Fruit fly (Drosophila melanogaster) S2 (cell line): Measurements from ENCODE around the gene CG6026.

Source experiments
- CG8478 ChIP-seq: fragments of >200 bp; optimal IDR thresholded peaks from 2 replicates; lab custom pipeline; 2018
- CTCF ChIP-seq, 2 experiments: fragments of >200 bp; optimal IDR thresholded peaks; 2 replicates each; lab custom pipeline; 2018

DNA sequence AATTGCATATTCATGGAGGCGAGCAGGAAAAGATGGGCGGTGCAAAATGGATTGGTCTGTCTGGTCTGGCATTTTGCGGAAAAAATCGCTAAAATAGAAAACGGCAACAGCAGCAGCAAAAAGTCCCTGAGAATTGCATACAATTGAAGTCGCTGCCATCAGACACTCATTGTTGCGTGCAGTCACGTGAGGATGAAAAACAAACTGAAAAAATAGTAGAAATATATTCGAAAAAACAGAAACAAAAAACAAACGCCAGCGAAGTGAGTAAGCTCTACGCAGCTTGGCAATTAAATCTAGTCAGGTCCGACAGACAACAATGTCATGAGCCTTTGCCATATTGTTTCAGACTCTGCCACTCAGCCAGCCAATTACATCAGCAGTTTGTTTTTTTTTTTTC lies 25.9 kb downstream of the CG6026 start:
- no peak for TF ChIP-seq CG8478 (lab: Kevin White, UChicago)
- TF ChIP-seq CTCF (optimal IDR thresholded peaks at IDR 0.05; lab: Kevin White, UChicago), result no peak
